Worm (Caenorhabditis elegans) whole organism, L1 larva: Measurements from ENCODE around the gene R12B2.2.

Source experiments
- C16A3.4 ChIP-seq: fragments of 150-350 bp; optimal IDR thresholded peaks from 2 replicates; lab custom pipeline; 2014; ENCODE audit warnings: missing biosample characterization, missing genetic modification characterization
- F16B12.6 ChIP-seq: fragments of 150-350 bp; optimal IDR thresholded peaks from 2 replicates; lab custom pipeline; 2014; ENCODE audit warnings: missing biosample characterization, missing genetic modification characterization
- alr-1 ChIP-seq: fragments of 200-800 bp; sonication (Bioruptor generic); optimal IDR thresholded peaks from 2 replicates; lab custom pipeline; 2018; ENCODE audit warnings: borderline replicate concordance, mild to moderate bottlenecking, missing genetic modification characterization, missing compliant biosample characterization
- blmp-1 ChIP-seq: fragments of 150-350 bp; optimal IDR thresholded peaks from 2 replicates; lab custom pipeline; 2014; ENCODE audit warnings: missing biosample characterization, missing genetic modification characterization
- ceh-88 ChIP-seq: fragments of 200-800 bp; sonication (Bioruptor generic); IDR thresholded peaks from 2 replicates; pipeline ENCODE4 v1.3.6; 2022; ENCODE audit warnings: missing genetic modification characterization, missing compliant biosample characterization
- ceh-90 ChIP-seq: sonication (generic microtip); optimal IDR thresholded peaks from 2 replicates; lab custom pipeline; 2016; ENCODE audit warnings: missing genetic modification characterization, missing compliant biosample characterization
- ces-1 ChIP-seq: fragments of 150-350 bp; optimal IDR thresholded peaks from 2 replicates; lab custom pipeline; 2014; ENCODE audit warnings: missing biosample characterization, missing genetic modification reagents, missing genetic modification characterization
- dpl-1 ChIP-seq, 3 experiments: fragments of 150-350 bp in 2 of 3; sonication (generic microtip) in 1 of 3; optimal IDR thresholded peaks; 2 replicates each; lab custom pipeline; 2014 to 2017; ENCODE audit warnings: missing biosample characterization in 3 of 3, missing genetic modification characterization in 3 of 3, missing genetic modification reagents in 3 of 3
- dsc-1 ChIP-seq: sonication (generic microtip); optimal IDR thresholded peaks from 2 replicates; lab custom pipeline; 2016; ENCODE audit warnings: mild to moderate bottlenecking, missing genetic modification characterization, missing compliant biosample characterization
- egl-13 ChIP-seq: sonication (generic microtip); optimal IDR thresholded peaks from 2 replicates; lab custom pipeline; 2016; ENCODE audit warnings: missing genotype, missing genetic modification reagents, missing genetic modification characterization, missing compliant biosample characterization
- elt-2 ChIP-seq: sonication (generic microtip); optimal IDR thresholded peaks from 2 replicates; lab custom pipeline; 2016; ENCODE audit warnings: missing genetic modification characterization, mild to moderate bottlenecking, inconsistent platforms, missing compliant biosample characterization, missing genetic modification reagents
- elt-3 ChIP-seq, 6 experiments: fragments of 150-350 bp in 1 of 6; sonication (generic microtip); optimal IDR thresholded peaks; 2 replicates each; lab custom pipeline; 2017 to 2018; ENCODE audit warnings: missing biosample characterization in 6 of 6, missing genetic modification characterization in 6 of 6, inconsistent platforms in 1 of 6
- ets-5 ChIP-seq: fragments of 200-800 bp; sonication (Bioruptor generic); IDR thresholded peaks from 2 replicates; pipeline ENCODE4 v1.3.6; 2022; ENCODE audit warnings: missing genetic modification characterization, missing compliant biosample characterization
- fkh-4 ChIP-seq: sonication (generic microtip); optimal IDR thresholded peaks from 2 replicates; lab custom pipeline; 2016; ENCODE audit warnings: missing compliant biosample characterization, missing genetic modification characterization, borderline replicate concordance
- fkh-8 ChIP-seq: sonication (generic microtip); optimal IDR thresholded peaks from 2 replicates; lab custom pipeline; 2016; ENCODE audit warnings: mild to moderate bottlenecking, missing genetic modification characterization, missing compliant biosample characterization
- fos-1 ChIP-seq: fragments of 150-350 bp; optimal IDR thresholded peaks from 2 replicates; lab custom pipeline; 2014; ENCODE audit warnings: missing biosample characterization, missing genetic modification characterization
- grh-1 ChIP-seq: fragments of 200-800 bp; sonication (Bioruptor generic); IDR thresholded peaks from 2 replicates; pipeline ENCODE4 v1.3.6; 2022; ENCODE audit warnings: missing genetic modification reagents, missing genetic modification characterization, missing compliant biosample characterization
- hlh-4 ChIP-seq: sonication (generic microtip); optimal IDR thresholded peaks from 2 replicates; lab custom pipeline; 2016; ENCODE audit warnings: mild to moderate bottlenecking, missing genetic modification characterization, missing compliant biosample characterization
- hpl-2 ChIP-seq: fragments of 150-350 bp; optimal IDR thresholded peaks from 2 replicates; lab custom pipeline; 2014; ENCODE audit warnings: missing biosample characterization, missing genetic modification reagents, missing genetic modification characterization
- irx-1 ChIP-seq: sonication (generic microtip); optimal IDR thresholded peaks from 2 replicates; lab custom pipeline; 2016; ENCODE audit warnings: missing genetic modification characterization, missing compliant biosample characterization
- jun-1 ChIP-seq: fragments of 150-350 bp; optimal IDR thresholded peaks from 2 replicates; lab custom pipeline; 2014; ENCODE audit warnings: missing biosample characterization, missing genetic modification reagents, missing genetic modification characterization
- lin-14 ChIP-seq: fragments of 200-800 bp; sonication (Bioruptor generic); optimal IDR thresholded peaks from 2 replicates; lab custom pipeline; 2018; ENCODE audit warnings: mild to moderate bottlenecking, missing genetic modification characterization, moderate library complexity, missing compliant biosample characterization
- lin-35 ChIP-seq, 2 experiments: fragments of 150-350 bp; optimal IDR thresholded peaks; 2 replicates each; lab custom pipeline; 2014; ENCODE audit warnings: missing biosample characterization in 2 of 2, missing genetic modification characterization in 2 of 2, missing genetic modification reagents in 2 of 2
- lir-3 ChIP-seq: sonication (generic microtip); optimal IDR thresholded peaks from 2 replicates; lab custom pipeline; 2016; ENCODE audit warnings: mild to moderate bottlenecking, missing genetic modification characterization, moderate library complexity, missing compliant biosample characterization; ENCODE audit not compliant: poor library complexity
- lsy-2 ChIP-seq, 2 experiments: fragments of 150-350 bp; optimal IDR thresholded peaks; 2 replicates each; lab custom pipeline; 2014; ENCODE audit warnings: missing biosample characterization in 2 of 2, missing genetic modification characterization in 2 of 2
- mdl-1 ChIP-seq, 2 experiments: fragments of 150-350 bp; optimal IDR thresholded peaks; 2 replicates each; lab custom pipeline; 2014 to 2017; ENCODE audit warnings: missing biosample characterization in 2 of 2, missing genetic modification characterization in 2 of 2, inconsistent platforms in 1 of 2
- mep-1 ChIP-seq: fragments of 150-350 bp; optimal IDR thresholded peaks from 2 replicates; lab custom pipeline; 2014; ENCODE audit warnings: missing biosample characterization, missing genetic modification characterization
- nhr-11 ChIP-seq: fragments of 150-350 bp; optimal IDR thresholded peaks from 2 replicates; lab custom pipeline; 2014; ENCODE audit warnings: missing biosample characterization, missing genetic modification characterization
- nhr-20 ChIP-seq: sonication (generic microtip); optimal IDR thresholded peaks from 2 replicates; lab custom pipeline; 2016; ENCODE audit warnings: mild to moderate bottlenecking, missing genetic modification characterization, missing compliant biosample characterization
- nhr-28 ChIP-seq: fragments of 150-350 bp; optimal IDR thresholded peaks from 2 replicates; lab custom pipeline; 2014; ENCODE audit warnings: missing biosample characterization, missing genetic modification characterization
- nhr-47 ChIP-seq: sonication (generic microtip); optimal IDR thresholded peaks from 2 replicates; lab custom pipeline; 2016; ENCODE audit warnings: mild to moderate bottlenecking, missing genetic modification characterization, moderate library complexity, missing compliant biosample characterization
- nhr-71 ChIP-seq: sonication (generic microtip); optimal IDR thresholded peaks from 2 replicates; lab custom pipeline; 2016; ENCODE audit warnings: mild to moderate bottlenecking, missing genetic modification characterization, moderate library complexity, missing compliant biosample characterization
- nhr-77 ChIP-seq: fragments of 150-350 bp; optimal IDR thresholded peaks from 2 replicates; lab custom pipeline; 2014; ENCODE audit warnings: missing biosample characterization, missing genetic modification characterization
- nhr-85 ChIP-seq: sonication (generic microtip); peaks from one replicate; lab custom pipeline; 2016; ENCODE audit warnings: missing genetic modification characterization, inconsistent platforms, missing compliant biosample characterization
- nhr-90 ChIP-seq: sonication (generic microtip); optimal IDR thresholded peaks from 2 replicates; lab custom pipeline; 2016; ENCODE audit warnings: mild to moderate bottlenecking, missing genetic modification characterization, missing compliant biosample characterization; ENCODE audit not compliant: poor library complexity
- pax-3 ChIP-seq: fragments of 200-800 bp; sonication (Bioruptor generic); optimal IDR thresholded peaks from 2 replicates; lab custom pipeline; 2018; ENCODE audit warnings: mild to moderate bottlenecking, missing genetic modification characterization, moderate library complexity, missing compliant biosample characterization
- rnt-1 ChIP-seq: sonication (generic microtip); optimal IDR thresholded peaks from 2 replicates; lab custom pipeline; 2016; ENCODE audit warnings: mild to moderate bottlenecking, missing genetic modification characterization, moderate library complexity, missing compliant biosample characterization
- snu-23 ChIP-seq: sonication (generic microtip); optimal IDR thresholded peaks from 2 replicates; lab custom pipeline; 2016; ENCODE audit warnings: missing genetic modification characterization, missing compliant biosample characterization
- sox-4 ChIP-seq: sonication (generic microtip); optimal IDR thresholded peaks from 2 replicates; lab custom pipeline; 2016; ENCODE audit warnings: missing genetic modification characterization, missing compliant biosample characterization
- tbx-2 ChIP-seq: sonication (generic microtip); optimal IDR thresholded peaks from 2 replicates; lab custom pipeline; 2016; ENCODE audit warnings: missing genetic modification characterization, missing compliant biosample characterization
- tlp-1 ChIP-seq: fragments of 150-350 bp; optimal IDR thresholded peaks from 2 replicates; lab custom pipeline; 2014; ENCODE audit warnings: missing biosample characterization, missing genetic modification characterization
- unc-130 ChIP-seq: fragments of 150-350 bp; optimal IDR thresholded peaks from 2 replicates; lab custom pipeline; 2017; ENCODE audit warnings: missing biosample characterization, missing genetic modification characterization, inconsistent platforms
- unc-30 ChIP-seq: sonication (generic microtip); optimal IDR thresholded peaks from 2 replicates; lab custom pipeline; 2017; ENCODE audit warnings: missing biosample characterization, missing genetic modification characterization
- xbp-1 ChIP-seq: sonication (generic microtip); optimal IDR thresholded peaks from 2 replicates; lab custom pipeline; 2016; ENCODE audit warnings: missing genetic modification characterization, missing compliant biosample characterization
- zip-4 ChIP-seq: fragments of 200-800 bp; sonication (Bioruptor generic); optimal IDR thresholded peaks from 2 replicates; lab custom pipeline; 2018; ENCODE audit warnings: mild to moderate bottlenecking, missing genetic modification characterization, moderate library complexity, missing compliant biosample characterization

Gene R12B2.2

ce11 chrIII:5839147-5839546 lies 32.3 kb downstream of the R12B2.2 start:
- TF ChIP-seq rnt-1 (no peak), nhr-47 (tag; lab: Kevin White, UChicago) (no peak), jun-1 (no peak), snu-23 (GFP tag; lab: Kevin White, UChicago) (peak; percentile 9), elt-3 (tag; optimal IDR thresholded peaks at IDR 0.05; lab: Kevin White, UChicago) (peak in 3 of 6 experiments; percentile 5 to 85 (median 78)), hlh-4 (tag; lab: Kevin White, UChicago) (no peak), fkh-4 (tag; lab: Kevin White, UChicago) (no peak), tbx-2 (peak; percentile 21), tlp-1 (tag; lab: Kevin White, UChicago) (no peak), hpl-2 (GFP tag; lab: Kevin White, UChicago) (peak; percentile 24), irx-1 (no peak), unc-30 (tag; lab: Kevin White, UChicago) (no peak), zip-4 (GFP tag; lab: Kevin White, UChicago) (no peak), ceh-90 (tag; lab: Kevin White, UChicago) (no peak), unc-130 (tag; lab: Kevin White, UChicago) (no peak), lir-3 (no peak), ets-5 (no peak), xbp-1 (tag; lab: Kevin White, UChicago) (no peak), C16A3.4 (tag; lab: Kevin White, UChicago) (no peak), nhr-77 (tag; lab: Kevin White, UChicago) (no peak), nhr-85 (tag; lab: Kevin White, UChicago) (peak; percentile 72), alr-1 (no peak), F16B12.6 (tag; lab: Kevin White, UChicago) (no peak), ceh-88 (GFP tag; lab: Robert Waterston, UW) (no peak), dpl-1 (GFP tag; optimal IDR thresholded peaks at IDR 0.05; lab: Kevin White, UChicago) (peak in 1 of 3 experiments; percentile 7), sox-4 (no peak), ces-1 (GFP tag; lab: Kevin White, UChicago) (no peak), mep-1 (tag; lab: Kevin White, UChicago) (peak; percentile 28), nhr-28 (tag; lab: Kevin White, UChicago) (no peak), lin-14 (GFP tag; lab: Kevin White, UChicago) (peak; percentile 25), mdl-1 (tag; optimal IDR thresholded peaks at IDR 0.05; lab: Kevin White, UChicago) (no peak), nhr-11 (tag; lab: Kevin White, UChicago) (no peak), nhr-90 (tag; lab: Kevin White, UChicago) (peak; percentile 53), fkh-8 (tag; lab: Kevin White, UChicago) (no peak), nhr-71 (tag; lab: Kevin White, UChicago) (peak; percentile 59), lsy-2 (tag; optimal IDR thresholded peaks at IDR 0.05; lab: Kevin White, UChicago) (peak; percentile 21 to 49), nhr-20 (peak; percentile 35), lin-35 (GFP tag; optimal IDR thresholded peaks at IDR 0.05; lab: Kevin White, UChicago) (peak in 1 of 2 experiments; percentile 41), pax-3 (tag; lab: Kevin White, UChicago) (no peak), egl-13 (tag; lab: Kevin White, UChicago) (no peak), elt-2 (tag; lab: Kevin White, UChicago) (peak; percentile 75)
- TF ChIP-seq, all 84 proteins: peak for 14

DNA sequence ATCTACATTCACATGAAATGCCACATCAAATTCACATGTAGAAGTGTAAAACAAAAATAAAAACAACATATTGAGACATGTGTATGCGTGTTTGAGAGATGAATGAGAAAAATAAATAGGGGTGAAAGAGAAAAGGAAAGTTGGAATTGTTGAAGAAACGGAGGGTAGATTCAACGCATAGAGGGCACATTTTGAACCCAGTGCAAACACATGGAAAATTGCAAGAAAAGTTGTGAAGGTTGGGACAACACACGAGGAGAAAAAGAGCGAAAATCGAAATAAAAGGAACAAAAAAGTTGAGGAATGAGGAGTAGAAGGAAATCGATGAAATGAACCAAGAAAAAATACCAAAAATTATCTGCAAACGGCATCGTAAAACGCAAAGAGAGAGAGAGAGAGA lies 32.8 kb downstream of the R12B2.2 start:
- TF ChIP-seq nhr-11 (tag; lab: Kevin White, UChicago), result no peak
- TF ChIP-seq lin-14 (GFP tag; lab: Kevin White, UChicago), result peak; percentile 9
- TF ChIP-seq irx-1, result no peak
- TF ChIP-seq blmp-1, result peak; percentile 57
- no peak for TF ChIP-seq grh-1 (GFP tag; lab: Robert Waterston, UW)
- no peak for TF ChIP-seq fos-1
- TF ChIP-seq dsc-1 (tag; lab: Kevin White, UChicago), result peak; percentile 57
